Worm (Caenorhabditis elegans) whole organism, early embryonic: Measurements from ENCODE around the gene col-76.
A peak's percentile ranks its signal among the peaks of the same experiment; 100 is the strongest.

Experiments used
- B0310.2 ChIP-seq: sonication (generic microtip); optimal IDR thresholded peaks from 2 replicates; lab custom pipeline; 2016; ENCODE audit warnings: mild to moderate bottlenecking, missing genetic modification characterization, missing compliant biosample characterization
- F13C5.2 ChIP-seq: sonication (generic microtip); optimal IDR thresholded peaks from 2 replicates; lab custom pipeline; 2017; ENCODE audit warnings: mild to moderate bottlenecking, missing genetic modification characterization, inconsistent platforms, missing compliant biosample characterization
- aly-1 ChIP-seq: sonication (generic microtip); optimal IDR thresholded peaks from 2 replicates; lab custom pipeline; 2016; ENCODE audit warnings: missing genetic modification characterization, missing compliant biosample characterization
- ama-1 ChIP-seq: fragments of 150-350 bp; optimal IDR thresholded peaks from 2 replicates; lab custom pipeline; 2014
- ceh-13 ChIP-seq: fragments of 200-800 bp; sonication (Bioruptor generic); optimal IDR thresholded peaks from 2 replicates; lab custom pipeline; 2018; ENCODE audit warnings: mild to moderate bottlenecking, missing genetic modification characterization, missing compliant biosample characterization
- ceh-36 ChIP-seq: sonication (generic microtip); optimal IDR thresholded peaks from 2 replicates; lab custom pipeline; 2016; ENCODE audit warnings: missing genetic modification characterization, inconsistent platforms, missing compliant biosample characterization
- ets-7 ChIP-seq: sonication (generic microtip); optimal IDR thresholded peaks from 2 replicates; lab custom pipeline; 2016; ENCODE audit warnings: missing genotype, missing genetic modification characterization, missing compliant biosample characterization
- flt-1 ChIP-seq: fragments of 200-800 bp; sonication (Bioruptor generic); IDR thresholded peaks from 2 replicates; pipeline ENCODE4 v1.3.6; 2022; ENCODE audit warnings: missing genetic modification characterization, missing compliant biosample characterization
- hmbx-1 ChIP-seq: sonication (generic microtip); optimal IDR thresholded peaks from 2 replicates; lab custom pipeline; 2016; ENCODE audit warnings: mild to moderate bottlenecking, missing genetic modification characterization, missing compliant biosample characterization
- hmg-4 ChIP-seq: fragments of 200-800 bp; sonication (Bioruptor generic); optimal IDR thresholded peaks from 2 replicates; lab custom pipeline; 2018; ENCODE audit warnings: mild to moderate bottlenecking, missing genetic modification characterization, missing compliant biosample characterization
- hnd-1 ChIP-seq: sonication (generic microtip); optimal IDR thresholded peaks from 2 replicates; lab custom pipeline; 2016; ENCODE audit warnings: missing genetic modification characterization, missing compliant biosample characterization
- pes-1 ChIP-seq: fragments of 200-800 bp; sonication (Bioruptor generic); IDR thresholded peaks from 2 replicates; pipeline ENCODE4 v1.3.6; 2022; ENCODE audit warnings: missing genetic modification reagents, missing genetic modification characterization, missing compliant biosample characterization
- scrt-1 ChIP-seq: fragments of 200-800 bp; sonication (Bioruptor generic); IDR thresholded peaks from 2 replicates; pipeline ENCODE4 v1.3.6; 2022; ENCODE audit warnings: missing genetic modification characterization, missing compliant biosample characterization
- sea-1 ChIP-seq: fragments of 200-800 bp; sonication (Bioruptor generic); conservative IDR thresholded peaks from 2 replicates; pipeline ENCODE4 v1.3.6; 2022; ENCODE audit warnings: missing genetic modification characterization, missing compliant biosample characterization
- tbx-11 ChIP-seq: fragments of 200-800 bp; sonication (Bioruptor generic); IDR thresholded peaks from 2 replicates; pipeline ENCODE4 v1.3.6; 2022; ENCODE audit warnings: missing genetic modification characterization, missing compliant biosample characterization
- tbx-37 ChIP-seq: fragments of 200-800 bp; sonication (Bioruptor generic); conservative IDR thresholded peaks from 2 replicates; pipeline ENCODE4 v1.3.6; 2022; ENCODE audit warnings: missing genetic modification reagents, missing genetic modification characterization, missing compliant biosample characterization
- tra-4 ChIP-seq: sonication (generic microtip); optimal IDR thresholded peaks from 2 replicates; lab custom pipeline; 2017; ENCODE audit warnings: missing genetic modification characterization, missing compliant biosample characterization

The col-76 gene

DNA sequence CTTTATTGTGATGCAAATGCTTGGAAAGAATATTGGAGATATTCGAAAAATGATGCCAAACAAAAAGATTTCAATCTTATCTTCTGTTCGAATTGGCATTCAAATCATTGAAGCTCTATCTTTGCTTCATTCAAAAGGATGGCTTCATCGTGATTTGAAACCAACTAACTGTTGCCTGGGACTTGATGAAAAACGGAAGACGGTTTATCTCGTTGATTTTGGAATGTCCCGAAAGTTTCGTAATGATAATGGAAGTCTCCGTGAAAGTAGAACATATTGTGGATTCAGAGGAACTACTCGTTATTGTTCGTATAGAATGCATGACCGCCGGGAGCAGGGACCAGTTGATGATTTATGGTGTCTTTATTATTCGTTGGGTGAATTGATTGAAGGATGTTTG, 30.0 kb upstream of the col-76 start:
- TF ChIP-seq hmg-4 (no peak), B0310.2 (tag; lab: Kevin White, UChicago) (no peak), flt-1 (GFP tag; lab: Robert Waterston, UW) (no peak), scrt-1 (GFP tag; lab: Robert Waterston, UW) (no peak), ama-1 (lab: Kevin White, UChicago) (no peak), tbx-37 (GFP tag; lab: Robert Waterston, UW) (no peak), hnd-1 (tag; lab: Kevin White, UChicago) (no peak), aly-1 (tag; lab: Kevin White, UChicago) (no peak), ceh-13 (GFP tag; lab: Kevin White, UChicago) (no peak), hmbx-1 (no peak), ets-7 (tag; lab: Kevin White, UChicago) (no peak), sea-1 (GFP tag; lab: Robert Waterston, UW) (no peak), tra-4 (tag; lab: Kevin White, UChicago) (no peak), tbx-11 (GFP tag; lab: Robert Waterston, UW) (no peak)

DNA sequence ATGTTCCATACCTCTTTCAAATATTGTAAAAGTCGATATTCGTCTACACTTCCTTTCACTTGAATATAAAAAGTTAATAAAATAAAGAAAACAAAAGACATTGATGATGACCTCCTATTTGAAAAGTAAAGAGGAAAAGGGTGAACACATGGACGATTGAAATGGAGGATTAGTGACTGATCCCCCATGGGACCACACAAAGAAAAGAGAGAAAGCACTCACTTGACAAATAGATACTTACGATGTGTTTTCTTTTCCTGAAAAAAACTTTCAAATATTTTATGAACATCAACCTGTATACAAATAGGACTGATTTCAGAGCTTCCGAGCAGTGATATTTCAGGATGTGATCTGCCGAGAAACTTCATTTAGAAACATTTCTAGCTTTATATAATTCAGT, 27.0 kb upstream of the col-76 start, which contains the start of gene acr-14:
Gene acr-14 (minus strand): TSS at position 101 of the 400 bp plus-strand sequence.
- TF ChIP-seq flt-1 (GFP tag; lab: Robert Waterston, UW) (no peak), sea-1 (GFP tag; lab: Robert Waterston, UW) (no peak), ceh-36 (tag; lab: Kevin White, UChicago) (no peak), tbx-37 (GFP tag; lab: Robert Waterston, UW) (no peak), hmbx-1 (no peak), tbx-11 (GFP tag; lab: Robert Waterston, UW) (no peak), pes-1 (GFP tag; lab: Robert Waterston, UW) (no peak), F13C5.2 (tag; lab: Kevin White, UChicago) (no peak)

DNA sequence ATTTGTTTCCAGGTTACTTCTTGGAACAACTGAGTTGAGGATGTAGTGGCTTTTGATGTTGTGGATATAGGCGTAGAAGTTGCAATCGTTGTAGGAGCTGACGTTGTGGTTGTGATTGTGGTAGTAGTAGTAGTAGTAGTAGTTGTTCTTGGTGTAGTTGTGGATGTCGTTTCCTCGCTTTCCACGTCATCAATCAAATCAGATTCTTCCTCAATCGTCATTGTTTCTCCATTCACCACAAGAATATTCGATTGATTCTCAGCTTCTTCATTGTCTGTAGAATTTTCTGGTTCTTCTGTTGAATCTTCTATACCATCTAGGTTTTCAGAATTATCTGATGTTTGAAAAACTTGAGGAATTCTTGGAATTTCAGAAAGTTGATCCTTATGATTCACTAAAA, 25.5 kb upstream of the col-76 start:
- no peak for TF ChIP-seq F13C5.2 (tag; lab: Kevin White, UChicago)
- TF ChIP-seq ceh-13 (GFP tag; lab: Kevin White, UChicago), result no peak
- no peak for TF ChIP-seq ets-7 (tag; lab: Kevin White, UChicago)
- no peak for TF ChIP-seq aly-1 (tag; lab: Kevin White, UChicago)
- TF ChIP-seq hmbx-1, result no peak
- no peak for TF ChIP-seq scrt-1 (GFP tag; lab: Robert Waterston, UW)
- no peak for TF ChIP-seq flt-1 (GFP tag; lab: Robert Waterston, UW)
- TF ChIP-seq hnd-1 (tag; lab: Kevin White, UChicago), result no peak

DNA sequence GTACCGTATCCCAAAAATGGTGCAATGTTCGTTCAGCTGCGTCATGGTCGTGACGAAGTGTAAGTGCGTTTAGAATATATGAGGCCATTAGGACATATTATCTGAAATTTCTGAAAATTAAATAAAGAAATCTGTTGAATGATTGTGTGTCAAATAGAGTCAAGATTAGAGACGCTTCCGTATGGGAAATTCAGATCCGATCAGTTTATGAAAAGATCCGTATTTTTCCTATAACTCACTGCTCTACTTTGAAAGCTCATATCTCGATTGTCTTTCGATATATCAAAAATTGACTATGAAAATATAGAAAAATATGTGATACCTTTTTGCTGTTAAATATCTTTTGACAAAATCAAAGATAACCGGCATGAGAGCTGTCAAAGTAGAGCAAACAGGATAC, 23.9 kb upstream of the col-76 start, which contains the start of gene T05C12.4:
Gene T05C12.4 (minus strand): TSS at position 101 of the 400 bp plus-strand sequence.
- TF ChIP-seq ets-7 (tag; lab: Kevin White, UChicago), result no peak

DNA sequence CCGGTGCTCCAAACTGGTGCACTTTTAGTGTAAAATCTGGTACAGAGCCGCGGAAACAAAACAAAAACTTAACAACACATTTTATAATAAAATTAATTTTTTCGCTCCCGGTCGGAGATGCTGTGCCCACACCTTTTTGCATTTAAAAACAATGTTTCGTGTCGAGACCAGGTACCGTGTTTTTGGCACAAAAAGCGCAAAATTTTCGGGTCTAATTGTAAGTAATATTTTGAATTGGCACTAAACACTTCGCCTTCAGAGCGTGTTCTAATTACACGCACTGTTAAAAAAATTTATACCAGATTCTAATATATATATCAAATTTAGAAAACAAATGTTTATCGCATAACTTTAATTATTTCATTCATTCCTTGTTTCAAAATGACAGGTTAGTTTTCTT, 22.7 kb upstream of the col-76 start, which contains the start of gene dylt-3:
Gene dylt-3 (plus strand): TSS at position 301 of the 400 bp plus-strand sequence.
- no peak for TF ChIP-seq flt-1 (GFP tag; lab: Robert Waterston, UW)
- no peak for TF ChIP-seq tbx-37 (GFP tag; lab: Robert Waterston, UW)
- no peak for TF ChIP-seq scrt-1 (GFP tag; lab: Robert Waterston, UW)
- no peak for TF ChIP-seq aly-1 (tag; lab: Kevin White, UChicago)
- no peak for TF ChIP-seq ceh-13 (GFP tag; lab: Kevin White, UChicago)
- TF ChIP-seq hmbx-1, result no peak
- no peak for TF ChIP-seq hmg-4
- TF ChIP-seq B0310.2 (tag; lab: Kevin White, UChicago), result no peak
- TF ChIP-seq hnd-1 (tag; lab: Kevin White, UChicago), result no peak
- no peak for TF ChIP-seq ama-1 (lab: Kevin White, UChicago)
- no peak for TF ChIP-seq pes-1 (GFP tag; lab: Robert Waterston, UW)
- no peak for TF ChIP-seq ets-7 (tag; lab: Kevin White, UChicago)
- no peak for TF ChIP-seq F13C5.2 (tag; lab: Kevin White, UChicago)
- TF ChIP-seq tra-4 (tag; lab: Kevin White, UChicago), result no peak
- TF ChIP-seq sea-1 (GFP tag; lab: Robert Waterston, UW), result no peak
- no peak for TF ChIP-seq ceh-36 (tag; lab: Kevin White, UChicago)
- no peak for TF ChIP-seq tbx-11 (GFP tag; lab: Robert Waterston, UW)

DNA sequence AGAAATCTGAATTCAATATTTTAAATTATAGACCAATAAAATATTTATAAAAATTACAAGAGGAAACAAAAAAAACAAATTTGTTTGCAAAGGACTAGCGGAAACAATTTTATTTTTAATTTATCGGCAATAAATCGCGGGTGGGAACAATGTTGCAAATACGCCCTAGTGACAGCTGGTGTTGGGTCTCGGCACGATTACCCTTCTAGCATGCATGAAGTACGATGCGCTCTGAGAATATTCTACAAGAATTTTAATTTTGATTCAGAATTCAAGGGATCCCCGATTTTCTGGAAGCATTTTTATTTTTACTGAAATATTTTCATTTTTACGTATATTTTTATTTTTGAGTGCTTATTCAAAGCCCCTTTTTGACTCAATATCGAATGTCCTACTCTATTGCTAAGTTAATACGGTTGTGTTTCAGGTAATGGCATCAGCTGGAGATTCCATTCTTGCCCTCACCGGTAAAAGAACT, 19.1 kb upstream of the col-76 start, which contains the start of the genes mig-5 and cct-1:
Gene mig-5 (minus strand): TSS at position 8 of the 478 bp plus-strand sequence.
Gene cct-1 (plus strand): TSS at position 428 of the 478 bp plus-strand sequence.
- TF ChIP-seq flt-1 (GFP tag; lab: Robert Waterston, UW) (peak; percentile 48; the same call in 1 of the 2 replicates), ceh-36 (tag; lab: Kevin White, UChicago) (no peak), aly-1 (tag; lab: Kevin White, UChicago) (no peak), tra-4 (tag; lab: Kevin White, UChicago) (no peak), F13C5.2 (tag; lab: Kevin White, UChicago) (peak; percentile 85), ceh-13 (GFP tag; lab: Kevin White, UChicago) (no peak), hmg-4 (peak; percentile 31), ets-7 (tag; lab: Kevin White, UChicago) (no peak)

DNA sequence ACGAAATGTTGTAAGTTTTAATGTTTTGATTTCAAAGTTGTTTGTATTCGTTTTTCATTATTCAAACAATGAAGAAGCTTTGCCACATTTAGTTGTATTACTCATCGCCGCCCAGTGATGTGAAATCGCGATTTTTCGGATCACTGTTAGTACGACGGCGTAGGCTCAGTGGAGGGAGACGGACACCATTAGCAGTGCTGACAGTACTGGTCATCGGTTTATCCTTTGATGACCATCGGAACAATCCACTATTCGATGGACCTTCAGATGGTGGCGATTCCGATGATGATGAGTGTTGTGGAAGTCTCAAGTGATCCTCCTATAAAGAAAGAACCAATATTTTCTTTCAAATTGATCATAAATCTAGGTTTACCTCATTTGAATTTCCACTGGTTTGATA, 16.6 kb upstream of the col-76 start:
- TF ChIP-seq hnd-1 (tag; lab: Kevin White, UChicago), result no peak
- TF ChIP-seq scrt-1 (GFP tag; lab: Robert Waterston, UW), result no peak
- TF ChIP-seq pes-1 (GFP tag; lab: Robert Waterston, UW), result no peak
- no peak for TF ChIP-seq tra-4 (tag; lab: Kevin White, UChicago)
- no peak for TF ChIP-seq B0310.2 (tag; lab: Kevin White, UChicago)
- no peak for TF ChIP-seq flt-1 (GFP tag; lab: Robert Waterston, UW)
- no peak for TF ChIP-seq hmbx-1
- TF ChIP-seq ets-7 (tag; lab: Kevin White, UChicago), result no peak
- TF ChIP-seq ama-1 (lab: Kevin White, UChicago), result no peak
- no peak for TF ChIP-seq F13C5.2 (tag; lab: Kevin White, UChicago)
- no peak for TF ChIP-seq ceh-36 (tag; lab: Kevin White, UChicago)
- TF ChIP-seq sea-1 (GFP tag; lab: Robert Waterston, UW), result no peak
